Worm (Caenorhabditis elegans): ENCODE results near the gene top-3.

Gene top-3

ce11 chrIII:11921658-11922098 is 38.3 kb downstream of the top-3 start, which contains the start of gene Y56A3A.22:
Gene Y56A3A.22 (plus strand): TSS chrIII:11921692.
- TF ChIP-seq unc-39 (tag; optimal IDR thresholded peaks at IDR 0.05) = no peak
- no peak for TF ChIP-seq sem-4 (tag; optimal IDR thresholded peaks at IDR 0.05)
- TF ChIP-seq ztf-4 (tag; optimal IDR thresholded peaks at IDR 0.05) = no peak
- no peak for TF ChIP-seq nhr-6 (tag; optimal IDR thresholded peaks at IDR 0.05)
- TF ChIP-seq gmeb-1 (tag; optimal IDR thresholded peaks at IDR 0.05) = peak; percentile 11
- TF ChIP-seq lsy-2 (tag; optimal IDR thresholded peaks at IDR 0.05) = peak in 1 of 2 experiments; percentile 57
- 0 out of 2 replicates have a peak, but pooled peaks have one; percentile 27 for TF ChIP-seq ztf-1 (GFP tag; conservative IDR thresholded peaks at IDR 0.05)
- peak; percentile 1 for TF ChIP-seq sma-3 (GFP tag; optimal IDR thresholded peaks at IDR 0.05)
- no peak for TF ChIP-seq elt-3 (tag; optimal IDR thresholded peaks at IDR 0.05)
- peak; percentile 7 for TF ChIP-seq mab-5 (tag; optimal IDR thresholded peaks at IDR 0.05)
- peak; percentile 31 for TF ChIP-seq Y55F3AM.14 (GFP tag; optimal IDR thresholded peaks at IDR 0.05)
- TF ChIP-seq nhr-237 (tag; optimal IDR thresholded peaks at IDR 0.05) = no peak
- peak; percentile 39 for TF ChIP-seq ama-1 (optimal IDR thresholded peaks at IDR 0.05)
- no peak for TF ChIP-seq ceh-82 (tag; optimal IDR thresholded peaks at IDR 0.05)
- TF ChIP-seq lin-11 (tag; optimal IDR thresholded peaks at IDR 0.05) = no peak
- peak; percentile 33 for TF ChIP-seq nhr-129 (tag; optimal IDR thresholded peaks at IDR 0.05)
- TF ChIP-seq lin-13 (GFP tag; optimal IDR thresholded peaks at IDR 0.05) = peak; percentile 31
- TF ChIP-seq nhr-21 (tag; optimal IDR thresholded peaks at IDR 0.05) = peak; percentile 26
- TF ChIP-seq unc-55 (GFP tag; optimal IDR thresholded peaks at IDR 0.05) = peak; percentile 3
- no peak for TF ChIP-seq skn-1 (tag; optimal IDR thresholded peaks at IDR 0.05)
- TF ChIP-seq ZK546.5 (tag; optimal IDR thresholded peaks at IDR 0.05) = no peak
- no peak for TF ChIP-seq mdl-1 (tag; optimal IDR thresholded peaks at IDR 0.05)

- TF ChIP-seq nhr-25 (tag; optimal IDR thresholded peaks at IDR 0.05) (peak; percentile 34), ztf-4 (tag; optimal IDR thresholded peaks at IDR 0.05) (peak; percentile 52), crh-2 (tag; optimal IDR thresholded peaks at IDR 0.05) (peak; percentile 65), nhr-21 (tag; optimal IDR thresholded peaks at IDR 0.05) (peak; percentile 38), sem-4 (tag; optimal IDR thresholded peaks at IDR 0.05) (peak; percentile 7), F13H6.1 (tag; optimal IDR thresholded peaks at IDR 0.05) (peak; percentile 16), nhr-237 (tag; optimal IDR thresholded peaks at IDR 0.05) (no peak), lin-13 (GFP tag; optimal IDR thresholded peaks at IDR 0.05) (peak; percentile 40), fos-1 (tag; optimal IDR thresholded peaks at IDR 0.05) (peak; percentile 30), R02D3.7 (tag; optimal IDR thresholded peaks at IDR 0.05) (no peak), gmeb-1 (tag; optimal IDR thresholded peaks at IDR 0.05) (peak; percentile 48), unc-55 (GFP tag; optimal IDR thresholded peaks at IDR 0.05) (peak; percentile 80), nhr-129 (tag; optimal IDR thresholded peaks at IDR 0.05) (peak; percentile 58), ceh-82 (tag; optimal IDR thresholded peaks at IDR 0.05) (no peak), sma-9 (GFP tag; optimal IDR thresholded peaks at IDR 0.05) (peak; percentile 6), sma-9 (tag; optimal IDR thresholded peaks at IDR 0.05) (no peak), Y55F3AM.14 (GFP tag; optimal IDR thresholded peaks at IDR 0.05) (no peak), sma-3 (GFP tag; optimal IDR thresholded peaks at IDR 0.05) (peak; percentile 49), lsy-2 (tag; optimal IDR thresholded peaks at IDR 0.05) (peak; percentile 31 to 85), skn-1 (tag; optimal IDR thresholded peaks at IDR 0.05) (peak; percentile 25), egl-27 (tag; optimal IDR thresholded peaks at IDR 0.05) (no peak), elt-1 (tag; optimal IDR thresholded peaks at IDR 0.05) (no peak), nhr-10 (tag; optimal IDR thresholded peaks at IDR 0.05) (no peak), C34F6.9 (tag; optimal IDR thresholded peaks at IDR 0.05) (peak; percentile 68), lin-11 (tag; optimal IDR thresholded peaks at IDR 0.05) (peak; percentile 45)
Measured at ce11 chrIII:11920187-11920785, 39.7 kb downstream of the top-3 start, which contains the start of the genes ccf-1 and trap-4. Gene ccf-1 (minus strand): TSS chrIII:11920237. Gene trap-4 (plus strand): TSS chrIII:11920735.

ce11 chrIII:11918247-11918769 is 41.7 kb downstream of the top-3 start, which contains the start of gene znf-593:
Gene znf-593 (minus strand): TSS chrIII:11918719.
- peak in 1 of 2 experiments; percentile 34 for TF ChIP-seq lsy-2 (tag; optimal IDR thresholded peaks at IDR 0.05)
- TF ChIP-seq sma-3 (GFP tag; optimal IDR thresholded peaks at IDR 0.05) = no peak
- TF ChIP-seq skn-1 (tag; optimal IDR thresholded peaks at IDR 0.05) = no peak
- peak; percentile 24 for TF ChIP-seq nhr-25 (tag; optimal IDR thresholded peaks at IDR 0.05)
- peak; percentile 29 for TF ChIP-seq sem-4 (tag; optimal IDR thresholded peaks at IDR 0.05)
- peak; percentile 3 for TF ChIP-seq unc-55 (GFP tag; optimal IDR thresholded peaks at IDR 0.05)
- TF ChIP-seq nhr-129 (tag; optimal IDR thresholded peaks at IDR 0.05) = no peak
- TF ChIP-seq nhr-6 (tag; optimal IDR thresholded peaks at IDR 0.05) = no peak

- no peak for TF ChIP-seq nhr-21 (tag; optimal IDR thresholded peaks at IDR 0.05)
Measured at ce11 chrIII:11917525-11917924, 42.5 kb downstream of the top-3 start.

Data from whole organism, L2 larva.